Fruit fly (Drosophila melanogaster): ENCODE results near the gene atms.
A peak's percentile ranks its signal among the peaks of the same experiment; 100 is the strongest.

atms gene

dm6 chr3R:4728448-4728847, 21.4 kb upstream of the atms start (continued):
- TF ChIP-seq Dll (GFP tag; IDR thresholded peaks at IDR 0.05; ENCODE audit: partially characterized antibody) (0 out of 4 replicates have a peak, but pooled peaks have one; percentile 13), run (tag; optimal IDR thresholded peaks at IDR 0.05) (no peak), CG12744 (GFP tag; optimal IDR thresholded peaks at IDR 0.05) (no peak), CG8944 (GFP tag; optimal IDR thresholded peaks at IDR 0.05) (no peak), vnd (GFP tag; IDR thresholded peaks at IDR 0.05; ENCODE audit: partially characterized antibody) (0 out of 3 replicates have a peak, but pooled peaks have one; percentile 28), CG6689 (GFP tag; IDR thresholded peaks at IDR 0.05) (no peak)

dm6 chr3R:4731006-4731405, 18.8 kb upstream of the atms start:
- TF ChIP-seq gsb-n (tag; optimal IDR thresholded peaks at IDR 0.05) (peak; percentile 27), CG13424 (tag; optimal IDR thresholded peaks at IDR 0.05) (peak; percentile 2), CG17829 (tag; optimal IDR thresholded peaks at IDR 0.05) (peak; percentile 16), dmrt99B (tag; optimal IDR thresholded peaks at IDR 0.05) (peak; percentile 42), CG17359 (tag; optimal IDR thresholded peaks at IDR 0.05) (peak; percentile 41), CG8388 (GFP tag; optimal IDR thresholded peaks at IDR 0.05) (peak; percentile 30), prd (optimal IDR thresholded peaks at IDR 0.05) (no peak), prd (GFP tag; IDR thresholded peaks at IDR 0.05) (peak; percentile 10; the same call in 1 of the 3 replicates), Hr78 (GFP tag; optimal IDR thresholded peaks at IDR 0.05) (peak in 1 of 2 experiments; percentile 76), row (GFP tag; IDR thresholded peaks at IDR 0.05) (peak; percentile 32; the same call in 2 of the 3 replicates), unc-4 (GFP tag; IDR thresholded peaks at IDR 0.05; ENCODE audit: partially characterized antibody) (no peak), CG2712 (tag; optimal IDR thresholded peaks at IDR 0.05) (peak; percentile 41), CG18262 (tag; optimal IDR thresholded peaks at IDR 0.05) (peak; percentile 43), ara (GFP tag; IDR thresholded peaks at IDR 0.05) (no peak), CG1603 (tag; optimal IDR thresholded peaks at IDR 0.05) (peak; percentile 22), Ets65A (GFP tag) (peak; percentile 1), Nf-YA (GFP tag; IDR thresholded peaks at IDR 0.05) (no peak), vvl (GFP tag; IDR thresholded peaks at IDR 0.05) (peak; percentile 35), Xrp1 (GFP tag; IDR thresholded peaks at IDR 0.05) (peak; percentile 37; the same call in 1 of the 2 replicates), Med (GFP tag) (peak; percentile 40), CG9437 (GFP tag; optimal IDR thresholded peaks at IDR 0.05) (no peak), ken (GFP tag; IDR thresholded peaks at IDR 0.05) (0 out of 3 replicates have a peak, but pooled peaks have one; percentile 8), kni (GFP tag; optimal IDR thresholded peaks at IDR 0.05) (peak; percentile 67), ci (GFP tag; IDR thresholded peaks at IDR 0.05) (peak; percentile 39; the same call in 1 of the 3 replicates), CG4617 (GFP tag; optimal IDR thresholded peaks at IDR 0.05; ENCODE audit: borderline replicate concordance) (no peak), CG2678 (tag; optimal IDR thresholded peaks at IDR 0.05) (peak; percentile 11), D19A (tag; optimal IDR thresholded peaks at IDR 0.05) (peak; percentile 28), Dad (GFP tag; optimal IDR thresholded peaks at IDR 0.05) (no peak), phol (tag; optimal IDR thresholded peaks at IDR 0.05) (peak; percentile 13), grau (tag; optimal IDR thresholded peaks at IDR 0.05) (peak; percentile 69), gem (tag; optimal IDR thresholded peaks at IDR 0.05) (peak; percentile 45), sens (GFP tag) (peak; percentile 73), Blimp-1 (GFP tag; optimal IDR thresholded peaks at IDR 0.05) (peak; percentile 50), oc (tag; optimal IDR thresholded peaks at IDR 0.05) (peak; percentile 41), CG31441 (GFP tag; IDR thresholded peaks at IDR 0.05) (0 out of 2 replicates have a peak, but pooled peaks have one; percentile 29), bsh (GFP tag; optimal IDR thresholded peaks at IDR 0.05) (peak in 1 of 2 experiments; percentile 21), Mad (GFP tag; optimal IDR thresholded peaks at IDR 0.05) (no peak), ATbp (GFP tag; optimal IDR thresholded peaks at IDR 0.05) (peak; percentile 44), Oli (tag; optimal IDR thresholded peaks at IDR 0.05) (no peak)
